Worm (Caenorhabditis elegans) whole organism, mixed stage, embryonic: ENCODE results near the gene R07E4.1.

Experiments used
- ceh-39 ChIP-seq: fragments of 150-350 bp; optimal IDR thresholded peaks from 2 replicates; lab custom pipeline; 2014; ENCODE audit warnings: missing biosample characterization, missing genetic modification characterization
- ceh-83 ChIP-seq: fragments of 200-800 bp; sonication (Bioruptor generic); optimal IDR thresholded peaks from 2 replicates; lab custom pipeline; 2018; ENCODE audit warnings: mild to moderate bottlenecking, missing genetic modification characterization, missing compliant biosample characterization
- elt-1 ChIP-seq: sonication (generic microtip); optimal IDR thresholded peaks from 2 replicates; lab custom pipeline; 2017; ENCODE audit warnings: missing genetic modification characterization, mild to moderate bottlenecking, missing compliant biosample characterization, antibody characterized with exemption, moderate library complexity, borderline replicate concordance; ENCODE audit not compliant: insufficient read depth
- lin-13 ChIP-seq: fragments of 150-350 bp; optimal IDR thresholded peaks from 2 replicates; lab custom pipeline; 2014; ENCODE audit warnings: missing biosample characterization, missing genetic modification characterization
- mab-5 ChIP-seq: fragments of 150-350 bp; optimal IDR thresholded peaks from 2 replicates; lab custom pipeline; 2014; ENCODE audit warnings: missing biosample characterization, missing genetic modification characterization
- pha-4 ChIP-seq: fragments of 150-350 bp; optimal IDR thresholded peaks from 2 replicates; lab custom pipeline; 2018; ENCODE audit warnings: missing biosample characterization, missing genetic modification reagents, missing genetic modification characterization
- snpc-4 ChIP-seq: fragments of 150-350 bp; optimal IDR thresholded peaks from 2 replicates; lab custom pipeline; 2014; ENCODE audit warnings: missing biosample characterization, missing genetic modification characterization
- unc-39 ChIP-seq: fragments of 150-350 bp; optimal IDR thresholded peaks from 2 replicates; lab custom pipeline; 2014; ENCODE audit warnings: missing biosample characterization, missing genetic modification characterization
- unc-62 ChIP-seq: fragments of 150-350 bp; optimal IDR thresholded peaks from 2 replicates; lab custom pipeline; 2014; ENCODE audit warnings: missing biosample characterization, missing genetic modification reagents, missing genetic modification characterization
- ztf-11 ChIP-seq: fragments of 150-350 bp; optimal IDR thresholded peaks from 2 replicates; lab custom pipeline; 2014; ENCODE audit warnings: missing biosample characterization, missing genetic modification characterization

ce11 chrX:5930822-5931221, 28.1 kb upstream of the R07E4.1 start, which contains the start of gene egl-6:
- TF ChIP-seq pha-4 (tag; lab: Kevin White, UChicago) (no peak), unc-39 (tag; lab: Kevin White, UChicago) (no peak), snpc-4 (tag; lab: Kevin White, UChicago) (no peak), unc-62 (GFP tag; lab: Kevin White, UChicago) (no peak), lin-13 (tag; lab: Kevin White, UChicago) (no peak), ceh-39 (tag; lab: Kevin White, UChicago) (no peak), mab-5 (tag; lab: Kevin White, UChicago) (no peak), elt-1 (no peak), ztf-11 (tag; lab: Kevin White, UChicago) (no peak), ceh-83 (no peak)
